Worm (Caenorhabditis elegans) whole organism, midembryonic: ENCODE measurements around the gene Y57G11A.5.
"Not testable (repeated sequence)": the region's sequence is repeated elsewhere in the genome, so short reads cannot be mapped to it uniquely, and the experiment has no call there.

Source experiments
- T22C8.4 ChIP-seq: fragments of 200-800 bp; sonication (Bioruptor generic); IDR thresholded peaks from 2 replicates; pipeline ENCODE4 v1.3.6; 2022; ENCODE audit warnings: missing genetic modification characterization, missing compliant biosample characterization
- cog-1 ChIP-seq: sonication (generic microtip); optimal IDR thresholded peaks from 2 replicates; lab custom pipeline; 2016; ENCODE audit warnings: missing genetic modification characterization, missing compliant biosample characterization
- flt-1 ChIP-seq: fragments of 200-800 bp; sonication (Bioruptor generic); IDR thresholded peaks from 2 replicates; pipeline ENCODE4 v1.3.6; 2022; ENCODE audit warnings: missing genetic modification characterization, missing compliant biosample characterization
- klf-2 ChIP-seq: fragments of 200-800 bp; sonication (Bioruptor generic); conservative IDR thresholded peaks from 2 replicates; pipeline ENCODE4 v1.3.6; 2022; ENCODE audit warnings: missing genetic modification reagents, missing genetic modification characterization, missing compliant biosample characterization
- med-1 ChIP-seq: sonication (generic microtip); optimal IDR thresholded peaks from 2 replicates; lab custom pipeline; 2017; ENCODE audit warnings: missing genetic modification characterization, mild to moderate bottlenecking, missing compliant biosample characterization, antibody characterized with exemption, missing genetic modification reagents; ENCODE audit not compliant: insufficient read depth
- ref-1 ChIP-seq: fragments of 200-800 bp; sonication (Bioruptor generic); conservative IDR thresholded peaks from 2 replicates; pipeline ENCODE4 v1.3.6; 2022; ENCODE audit warnings: missing genetic modification reagents, missing genetic modification characterization, missing compliant biosample characterization
- tab-1 ChIP-seq: fragments of 200-800 bp; sonication (Bioruptor generic); IDR thresholded peaks from 2 replicates; pipeline ENCODE4 v1.3.6; 2022; ENCODE audit warnings: missing genetic modification characterization, missing compliant biosample characterization
- ztf-23 ChIP-seq: fragments of 200-800 bp; sonication (Bioruptor generic); IDR thresholded peaks from 2 replicates; pipeline ENCODE4 v1.3.6; 2022; ENCODE audit warnings: missing genetic modification reagents, missing genetic modification characterization, missing compliant biosample characterization
- ztf-29 ChIP-seq: fragments of 200-800 bp; sonication (Bioruptor generic); IDR thresholded peaks from 2 replicates; pipeline ENCODE4 v1.3.6; 2022; ENCODE audit warnings: missing genetic modification reagents, missing genetic modification characterization, missing compliant biosample characterization

Gene Y57G11A.5

ce11 chrIV:14512405-14512804 is at the start of gene Y57G11A.5:
Gene Y57G11A.5 (minus strand): TSS chrIV:14512505.
- TF ChIP-seq cog-1 (tag; lab: Kevin White, UChicago): no peak

ce11 chrIV:14561677-14562076 is 49.4 kb upstream of the Y57G11A.5 start:
- TF ChIP-seq tab-1 (no peak), ztf-23 (GFP tag; lab: Robert Waterston, UW) (no peak), cog-1 (tag; lab: Kevin White, UChicago) (no peak), ztf-29 (no peak), T22C8.4 (GFP tag; lab: Robert Waterston, UW) (no peak), klf-2 (GFP tag; lab: Robert Waterston, UW) (no peak)

ce11 chrIV:14559267-14559666 is 47.0 kb upstream of the Y57G11A.5 start:
- no peak for TF ChIP-seq ztf-29
- no peak for TF ChIP-seq T22C8.4 (GFP tag; lab: Robert Waterston, UW)
- TF ChIP-seq ref-1 (GFP tag; lab: Robert Waterston, UW): no peak
- no peak for TF ChIP-seq ztf-23 (GFP tag; lab: Robert Waterston, UW)
- TF ChIP-seq flt-1 (GFP tag; lab: Robert Waterston, UW): no peak
- no peak for TF ChIP-seq tab-1
- no peak for TF ChIP-seq cog-1 (tag; lab: Kevin White, UChicago)
- TF ChIP-seq klf-2 (GFP tag; lab: Robert Waterston, UW): no peak
- no peak for TF ChIP-seq med-1 (GFP tag; lab: Kevin White, UChicago)

ce11 chrIV:14557642-14558041 is 45.3 kb upstream of the Y57G11A.5 start:
- TF ChIP-seq ztf-23 (GFP tag; lab: Robert Waterston, UW) (no peak), flt-1 (GFP tag; lab: Robert Waterston, UW) (no peak), klf-2 (GFP tag; lab: Robert Waterston, UW) (no peak), cog-1 (tag; lab: Kevin White, UChicago) (no peak), tab-1 (no peak), ref-1 (GFP tag; lab: Robert Waterston, UW) (no peak), ztf-29 (no peak), med-1 (GFP tag; lab: Kevin White, UChicago) (no peak), T22C8.4 (GFP tag; lab: Robert Waterston, UW) (no peak)

- TF ChIP-seq med-1 (GFP tag; lab: Kevin White, UChicago) (no peak), klf-2 (GFP tag; lab: Robert Waterston, UW) (no peak), tab-1 (no peak), ztf-23 (GFP tag; lab: Robert Waterston, UW) (no peak), flt-1 (GFP tag; lab: Robert Waterston, UW) (no peak), cog-1 (tag; lab: Kevin White, UChicago) (no peak), T22C8.4 (GFP tag; lab: Robert Waterston, UW) (no peak), ref-1 (GFP tag; lab: Robert Waterston, UW) (no peak), ztf-29 (no peak)
Observed at ce11 chrIV:14554788-14555187, 42.5 kb upstream of the Y57G11A.5 start, which contains the start of gene Y57G11B.6. Gene Y57G11B.6 (minus strand): TSS chrIV:14554888.

- TF ChIP-seq flt-1 (GFP tag; lab: Robert Waterston, UW); cog-1 (tag; lab: Kevin White, UChicago); T22C8.4 (GFP tag; lab: Robert Waterston, UW): not testable (repeated sequence)
Observed at ce11 chrIV:14551870-14552269, 39.6 kb upstream of the Y57G11A.5 start, which contains the start of gene pals-30. Gene pals-30 (minus strand): TSS chrIV:14551970.

- no peak for TF ChIP-seq flt-1 (GFP tag; lab: Robert Waterston, UW)
Observed at ce11 chrIV:14549308-14549707, 37.0 kb upstream of the Y57G11A.5 start, which contains the start of gene T27E7.9. Gene T27E7.9 (minus strand): TSS chrIV:14549408.

ce11 chrIV:14547292-14547691 is 35.0 kb upstream of the Y57G11A.5 start:
- no peak for TF ChIP-seq T22C8.4 (GFP tag; lab: Robert Waterston, UW)
- no peak for TF ChIP-seq tab-1

ce11 chrIV:14542517-14542916 is 30.2 kb upstream of the Y57G11A.5 start, which contains the start of gene pals-29:
Gene pals-29 (minus strand): TSS chrIV:14542617.
- TF ChIP-seq ztf-29 (no peak), cog-1 (tag; lab: Kevin White, UChicago) (no peak), ztf-23 (GFP tag; lab: Robert Waterston, UW) (no peak), med-1 (GFP tag; lab: Kevin White, UChicago) (no peak)

- no peak for TF ChIP-seq ztf-29
Observed at ce11 chrIV:14536911-14537310, 24.6 kb upstream of the Y57G11A.5 start, which contains the start of gene T27E7.5. Gene T27E7.5 (plus strand): TSS chrIV:14537163.

ce11 chrIV:14534967-14535366 is 22.7 kb upstream of the Y57G11A.5 start, which contains the start of gene T27E7.4:
Gene T27E7.4 (minus strand): TSS chrIV:14535067.
- TF ChIP-seq cog-1 (tag; lab: Kevin White, UChicago) (no peak), klf-2 (GFP tag; lab: Robert Waterston, UW) (no peak), tab-1 (no peak), ref-1 (GFP tag; lab: Robert Waterston, UW) (no peak), flt-1 (GFP tag; lab: Robert Waterston, UW) (no peak), ztf-29 (no peak), T22C8.4 (GFP tag; lab: Robert Waterston, UW) (no peak), ztf-23 (GFP tag; lab: Robert Waterston, UW) (no peak), med-1 (GFP tag; lab: Kevin White, UChicago) (no peak)
